Fruit fly (Drosophila melanogaster): ENCODE results near the gene Rpp30.

Rpp30 gene

dm6 chr2L:220509-220908, 31.7 kb downstream of the Rpp30 start:
- TF ChIP-seq Myc (optimal IDR thresholded peaks at IDR 0.05) (no peak), ey (GFP tag; optimal IDR thresholded peaks at IDR 0.05) (no peak), pan (optimal IDR thresholded peaks at IDR 0.05) (no peak), Dif (GFP tag; optimal IDR thresholded peaks at IDR 0.05; ENCODE audit: partially characterized antibody) (peak; percentile 59), N (GFP tag; optimal IDR thresholded peaks at IDR 0.05) (no peak), Dfd (GFP tag; optimal IDR thresholded peaks at IDR 0.05) (no peak), psq (GFP tag; optimal IDR thresholded peaks at IDR 0.05) (peak; percentile 96), woc (GFP tag; optimal IDR thresholded peaks at IDR 0.05) (no peak)

dm6 chr2L:219441-220033, 32.6 kb downstream of the Rpp30 start:
- TF ChIP-seq psq (GFP tag; optimal IDR thresholded peaks at IDR 0.05): peak; percentile 25
- no peak for TF ChIP-seq Vsx2 (GFP tag; optimal IDR thresholded peaks at IDR 0.05; ENCODE audit: partially characterized antibody)
- TF ChIP-seq Dif (GFP tag; optimal IDR thresholded peaks at IDR 0.05; ENCODE audit: partially characterized antibody): no peak
- TF ChIP-seq lola (GFP tag; optimal IDR thresholded peaks at IDR 0.05): no peak
- no peak for TF ChIP-seq dsf (GFP tag; optimal IDR thresholded peaks at IDR 0.05; ENCODE audit: borderline replicate concordance)
- no peak for TF ChIP-seq Hr78 (GFP tag; optimal IDR thresholded peaks at IDR 0.05)
- no peak for TF ChIP-seq usp (GFP tag; optimal IDR thresholded peaks at IDR 0.05)
- TF ChIP-seq Hr83 (GFP tag; optimal IDR thresholded peaks at IDR 0.05; ENCODE audit: poor library complexity, severe bottlenecking): no peak

dm6 chr2L:207129-207813, 44.9 kb downstream of the Rpp30 start, which contains the start of the genes Tbc1d15-17 and CG11617:
Gene Tbc1d15-17 (plus strand): TSS chr2L:207179.
Gene CG11617 (minus strand): TSS chr2L:207297.
- no peak for TF ChIP-seq psq (GFP tag; optimal IDR thresholded peaks at IDR 0.05)
- peak; percentile 39 for TF ChIP-seq Hr83 (GFP tag; optimal IDR thresholded peaks at IDR 0.05; ENCODE audit: poor library complexity, severe bottlenecking)
- no peak for TF ChIP-seq N (GFP tag; optimal IDR thresholded peaks at IDR 0.05)
- peak; percentile 89 for TF ChIP-seq Vsx2 (GFP tag; optimal IDR thresholded peaks at IDR 0.05; ENCODE audit: partially characterized antibody)

dm6 chr2L:206556-206955, 45.6 kb downstream of the Rpp30 start:
- no peak for TF ChIP-seq Hr78 (GFP tag; optimal IDR thresholded peaks at IDR 0.05)
- TF ChIP-seq psq (GFP tag; optimal IDR thresholded peaks at IDR 0.05): no peak
- no peak for TF ChIP-seq dmrt93B (GFP tag; optimal IDR thresholded peaks at IDR 0.05)
- no peak for TF ChIP-seq brk (GFP tag; optimal IDR thresholded peaks at IDR 0.05)
- TF ChIP-seq HLH106 (tag; optimal IDR thresholded peaks at IDR 0.05): no peak
- TF ChIP-seq usp (GFP tag; optimal IDR thresholded peaks at IDR 0.05): no peak
- TF ChIP-seq rgr (GFP tag; optimal IDR thresholded peaks at IDR 0.05): no peak
- TF ChIP-seq foxo (GFP tag; optimal IDR thresholded peaks at IDR 0.05): no peak
- TF ChIP-seq OdsH (GFP tag; optimal IDR thresholded peaks at IDR 0.05): no peak
- no peak for TF ChIP-seq Vsx2 (GFP tag; optimal IDR thresholded peaks at IDR 0.05; ENCODE audit: partially characterized antibody)
- no peak for TF ChIP-seq br (GFP tag; optimal IDR thresholded peaks at IDR 0.05)
- TF ChIP-seq Sp1 (GFP tag; optimal IDR thresholded peaks at IDR 0.05): no peak
- no peak for TF ChIP-seq Dfd (GFP tag; optimal IDR thresholded peaks at IDR 0.05)
- TF ChIP-seq Abd-B (GFP tag; optimal IDR thresholded peaks at IDR 0.05): no peak
- TF ChIP-seq Jra (GFP tag; optimal IDR thresholded peaks at IDR 0.05): no peak
- no peak for TF ChIP-seq CG32264 (GFP tag; optimal IDR thresholded peaks at IDR 0.05)
- no peak for TF ChIP-seq Hnf4 (GFP tag; optimal IDR thresholded peaks at IDR 0.05)
- no peak for TF ChIP-seq pan (optimal IDR thresholded peaks at IDR 0.05)

- TF ChIP-seq CrebA (GFP tag; optimal IDR thresholded peaks at IDR 0.05; ENCODE audit: borderline replicate concordance): no peak
- TF ChIP-seq N (GFP tag; optimal IDR thresholded peaks at IDR 0.05): no peak
- no peak for TF ChIP-seq Jra (GFP tag; optimal IDR thresholded peaks at IDR 0.05)
Measured at dm6 chr2L:204557-204956, 47.6 kb downstream of the Rpp30 start.

dm6 chr2L:203529-204127, 48.5 kb downstream of the Rpp30 start, which contains the start of gene mRpL10:
Gene mRpL10 (plus strand): TSS chr2L:203779.
- TF ChIP-seq N (GFP tag; optimal IDR thresholded peaks at IDR 0.05) (no peak), rgr (GFP tag; optimal IDR thresholded peaks at IDR 0.05) (no peak), Hr78 (GFP tag; optimal IDR thresholded peaks at IDR 0.05) (no peak), CG32264 (GFP tag; optimal IDR thresholded peaks at IDR 0.05) (no peak), Myc (optimal IDR thresholded peaks at IDR 0.05) (no peak), Dif (GFP tag; optimal IDR thresholded peaks at IDR 0.05; ENCODE audit: partially characterized antibody) (no peak), pan (optimal IDR thresholded peaks at IDR 0.05) (no peak), Dfd (GFP tag; optimal IDR thresholded peaks at IDR 0.05) (no peak), foxo (GFP tag; optimal IDR thresholded peaks at IDR 0.05) (peak in 1 of 2 experiments; percentile 63), dmrt93B (GFP tag; optimal IDR thresholded peaks at IDR 0.05) (no peak), Jra (GFP tag; optimal IDR thresholded peaks at IDR 0.05) (peak; percentile 34), jim (GFP tag; optimal IDR thresholded peaks at IDR 0.05) (no peak), lola (GFP tag; optimal IDR thresholded peaks at IDR 0.05) (no peak), Hr83 (GFP tag; optimal IDR thresholded peaks at IDR 0.05; ENCODE audit: poor library complexity, severe bottlenecking) (peak; percentile 48), dsf (GFP tag; optimal IDR thresholded peaks at IDR 0.05; ENCODE audit: borderline replicate concordance) (no peak), Rel (GFP tag; optimal IDR thresholded peaks at IDR 0.05) (no peak), Rel (tag; optimal IDR thresholded peaks at IDR 0.05) (peak; percentile 53), Mio (GFP tag; optimal IDR thresholded peaks at IDR 0.05) (no peak), h (GFP tag; optimal IDR thresholded peaks at IDR 0.05) (no peak), sage (GFP tag; optimal IDR thresholded peaks at IDR 0.05) (no peak), Abd-B (GFP tag; optimal IDR thresholded peaks at IDR 0.05) (no peak), psq (GFP tag; optimal IDR thresholded peaks at IDR 0.05) (peak; percentile 41), Vsx2 (GFP tag; optimal IDR thresholded peaks at IDR 0.05; ENCODE audit: partially characterized antibody) (no peak), HLH106 (tag; optimal IDR thresholded peaks at IDR 0.05) (peak; percentile 48), brk (GFP tag; optimal IDR thresholded peaks at IDR 0.05) (no peak), br (GFP tag; optimal IDR thresholded peaks at IDR 0.05) (no peak), Hnf4 (GFP tag; optimal IDR thresholded peaks at IDR 0.05) (no peak), CrebA (GFP tag; optimal IDR thresholded peaks at IDR 0.05; ENCODE audit: borderline replicate concordance) (no peak)

Data from whole organism, wandering third instar larva.